Fruit fly (Drosophila melanogaster): ENCODE measurements around the gene Hel89B.

The Hel89B gene

dm6 chr3R:15973488-15973975, 434 bp downstream of the Hel89B start (continued):
- no peak for TF ChIP-seq ttk (GFP tag; IDR thresholded peaks at IDR 0.05)
- no peak for TF ChIP-seq CG1792 (GFP tag; optimal IDR thresholded peaks at IDR 0.05)
- no peak for TF ChIP-seq wor (GFP tag; IDR thresholded peaks at IDR 0.05)
- no peak for TF ChIP-seq H15 (GFP tag; IDR thresholded peaks at IDR 0.05)
- peak; percentile 99 for TF ChIP-seq CG18011 (GFP tag; optimal IDR thresholded peaks at IDR 0.05)
- no peak for TF ChIP-seq amos (GFP tag; IDR thresholded peaks at IDR 0.05; ENCODE audit: partially characterized antibody)
- TF ChIP-seq CG9797 (GFP tag; optimal IDR thresholded peaks at IDR 0.05): no peak
- TF ChIP-seq Neu2 (GFP tag; optimal IDR thresholded peaks at IDR 0.05; ENCODE audit: borderline replicate concordance): no peak
- no peak for TF ChIP-seq ro (GFP tag; IDR thresholded peaks at IDR 0.05)
- no peak for TF ChIP-seq CG10462 (GFP tag; optimal IDR thresholded peaks at IDR 0.05)
- TF ChIP-seq CG15073 (GFP tag; optimal IDR thresholded peaks at IDR 0.05): no peak
- TF ChIP-seq CG30403 (GFP tag; optimal IDR thresholded peaks at IDR 0.05): no peak
- peak; percentile 99 for TF ChIP-seq Trl (optimal IDR thresholded peaks at IDR 0.05)
- TF ChIP-seq Trl (GFP tag; optimal IDR thresholded peaks at IDR 0.05): peak; percentile 82
- TF ChIP-seq Oli (tag; optimal IDR thresholded peaks at IDR 0.05): no peak
- no peak for TF ChIP-seq CG12236 (GFP tag; optimal IDR thresholded peaks at IDR 0.05)
- TF ChIP-seq pros (GFP tag; optimal IDR thresholded peaks at IDR 0.05): no peak
- TF ChIP-seq ssp (GFP tag; IDR thresholded peaks at IDR 0.05): no peak
- TF ChIP-seq Side (GFP tag; optimal IDR thresholded peaks at IDR 0.05): no peak
- no peak for TF ChIP-seq CG2129 (GFP tag; IDR thresholded peaks at IDR 0.05; ENCODE audit: partially characterized antibody)
- TF ChIP-seq CG10565 (GFP tag; optimal IDR thresholded peaks at IDR 0.05): no peak
- no peak for TF ChIP-seq Rfx (GFP tag; IDR thresholded peaks at IDR 0.05)
- TF ChIP-seq eyg (GFP tag; optimal IDR thresholded peaks at IDR 0.05): no peak
- no peak for TF ChIP-seq CG3838 (GFP tag; optimal IDR thresholded peaks at IDR 0.05)
- peak; percentile 91 for TF ChIP-seq Elba2 (GFP tag; optimal IDR thresholded peaks at IDR 0.05)
- no peak for TF ChIP-seq CG11696 (GFP tag; IDR thresholded peaks at IDR 0.05)
- TF ChIP-seq corto (GFP tag; optimal IDR thresholded peaks at IDR 0.05): no peak
- TF ChIP-seq Usf (GFP tag; optimal IDR thresholded peaks at IDR 0.05): no peak
- no peak for TF ChIP-seq CG3995 (GFP tag; optimal IDR thresholded peaks at IDR 0.05)
- TF ChIP-seq CG18262 (tag; optimal IDR thresholded peaks at IDR 0.05): no peak
- no peak for TF ChIP-seq chif (GFP tag; optimal IDR thresholded peaks at IDR 0.05)
- no peak for TF ChIP-seq Hr39 (optimal IDR thresholded peaks at IDR 0.05)
- no peak for TF ChIP-seq Camta (GFP tag; optimal IDR thresholded peaks at IDR 0.05)
- TF ChIP-seq Sox102F (GFP tag; optimal IDR thresholded peaks at IDR 0.05): no peak
- TF ChIP-seq lbe (GFP tag; optimal IDR thresholded peaks at IDR 0.05): no peak
- TF ChIP-seq CG4617 (GFP tag; optimal IDR thresholded peaks at IDR 0.05; ENCODE audit: borderline replicate concordance): peak; percentile 98
- TF ChIP-seq CG14667 (GFP tag; IDR thresholded peaks at IDR 0.05): no peak
- TF ChIP-seq CG6791 (GFP tag; IDR thresholded peaks at IDR 0.05; ENCODE audit: partially characterized antibody): no peak
- no peak for TF ChIP-seq CG14014 (GFP tag; IDR thresholded peaks at IDR 0.05)
- no peak for TF ChIP-seq CG15011 (GFP tag; optimal IDR thresholded peaks at IDR 0.05)
- peak; percentile 49 for TF ChIP-seq Nf-YC (tag; optimal IDR thresholded peaks at IDR 0.05)
- TF ChIP-seq CG10543 (GFP tag; optimal IDR thresholded peaks at IDR 0.05): peak; percentile 69
- TF ChIP-seq CG6683 (GFP tag; optimal IDR thresholded peaks at IDR 0.05): no peak
- no peak for TF ChIP-seq D19A (tag; optimal IDR thresholded peaks at IDR 0.05)
- no peak for TF ChIP-seq CG1233 (GFP tag; optimal IDR thresholded peaks at IDR 0.05)
- peak; percentile 87 for TF ChIP-seq CG15479 (GFP tag; optimal IDR thresholded peaks at IDR 0.05)
- no peak for TF ChIP-seq CG17802 (tag; optimal IDR thresholded peaks at IDR 0.05)
- TF ChIP-seq sd (tag; optimal IDR thresholded peaks at IDR 0.05): peak; percentile 38
- TF ChIP-seq pum (GFP tag; optimal IDR thresholded peaks at IDR 0.05): peak; percentile 28
- TF ChIP-seq YL-1 (GFP tag; optimal IDR thresholded peaks at IDR 0.05): peak; percentile 75
- TF ChIP-seq Xbp1 (GFP tag; optimal IDR thresholded peaks at IDR 0.05): no peak
- peak; percentile 72 for TF ChIP-seq CHES-1-like (GFP tag; optimal IDR thresholded peaks at IDR 0.05)
